Comparison of ENCODE assay signal across 3 worm cellular contexts in the genomic region with DNA sequence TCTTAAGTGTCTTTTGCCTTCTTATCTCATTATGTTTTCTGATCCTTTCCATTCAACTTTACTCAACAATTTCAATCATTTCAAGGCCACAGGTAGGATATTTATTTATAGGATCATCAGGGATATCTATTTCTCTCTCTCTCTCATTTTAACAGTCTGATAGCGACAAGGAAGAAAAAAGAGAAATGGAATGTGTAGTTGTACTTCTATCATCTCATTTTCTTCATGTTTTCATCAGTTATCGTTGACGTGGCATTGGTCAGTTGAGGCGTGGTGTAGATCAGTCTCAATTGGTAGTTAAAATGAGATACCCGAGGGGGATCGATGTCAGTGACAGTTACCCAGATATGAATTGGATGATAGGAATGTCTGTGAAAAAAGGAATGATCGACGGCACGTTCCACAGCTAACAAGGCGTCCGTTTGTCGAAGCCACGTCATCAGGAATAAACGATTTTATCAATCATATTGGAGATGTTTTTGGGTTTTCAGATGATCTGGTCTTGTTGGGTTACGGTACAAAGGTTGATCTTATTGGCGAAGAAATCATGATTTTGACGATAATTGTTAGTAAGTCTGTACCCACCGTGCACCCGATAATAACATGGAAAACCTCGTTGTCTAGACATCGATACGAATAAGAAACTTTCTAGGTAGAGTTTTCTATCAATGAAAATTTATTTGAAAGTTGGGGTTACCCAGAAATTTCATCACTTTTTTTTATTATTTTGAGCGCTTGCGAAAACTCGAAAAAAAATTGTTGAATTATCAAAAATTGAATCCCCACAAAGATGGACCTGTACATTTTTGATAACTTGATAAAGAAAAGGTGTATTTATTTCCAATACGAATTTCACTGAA.
TF ChIP-seq lines count a peak whose summit lies in the region.

No protein-coding gene starts in this region.

TF ChIP-seq in whole organism, L1 larva, 84 proteins besides CTCF, POLR2A, EP300 and RAD21 (continued from another document):
- TF ChIP-seq fkh-4 (tag; optimal IDR thresholded peaks at IDR 0.05; lab: Kevin White, UChicago; ENCODE audit: borderline replicate concordance): no peak
- peak in 1 of 2 experiments; percentile 24 for TF ChIP-seq lin-35 (GFP tag; optimal IDR thresholded peaks at IDR 0.05; lab: Kevin White, UChicago)
- peak; percentile 7 to 56 for TF ChIP-seq lsy-2 (tag; optimal IDR thresholded peaks at IDR 0.05; lab: Kevin White, UChicago)
- peak; percentile 73 for TF ChIP-seq nhr-90 (tag; optimal IDR thresholded peaks at IDR 0.05; lab: Kevin White, UChicago; ENCODE audit: poor library complexity)
- no peak for TF ChIP-seq nhr-237 (tag; optimal IDR thresholded peaks at IDR 0.05; lab: Kevin White, UChicago)
- TF ChIP-seq ztf-11 (tag; optimal IDR thresholded peaks at IDR 0.05; lab: Kevin White, UChicago): no peak
- TF ChIP-seq fkh-8 (tag; optimal IDR thresholded peaks at IDR 0.05; lab: Kevin White, UChicago): no peak
- TF ChIP-seq lin-15B (tag; optimal IDR thresholded peaks at IDR 0.05; lab: Kevin White, UChicago): no peak
- TF ChIP-seq efl-1 (optimal IDR thresholded peaks at IDR 0.05; lab: Kevin White, UChicago): peak in 1 of 2 experiments; percentile 1
- peak in 1 of 2 experiments; percentile 59 for TF ChIP-seq efl-1 (GFP tag; optimal IDR thresholded peaks at IDR 0.05 in 1 of 2; lab: Kevin White, UChicago)
- TF ChIP-seq nhr-11 (tag; optimal IDR thresholded peaks at IDR 0.05; lab: Kevin White, UChicago): no peak
- TF ChIP-seq nhr-20 (tag; optimal IDR thresholded peaks at IDR 0.05; lab: Kevin White, UChicago): peak; percentile 79
- TF ChIP-seq isw-1 (GFP tag; IDR thresholded peaks at IDR 0.05; lab: Robert Waterston, UW): no peak
- TF ChIP-seq nhr-47 (tag; optimal IDR thresholded peaks at IDR 0.05; lab: Kevin White, UChicago): peak; percentile 38
- peak; percentile 85 for TF ChIP-seq blmp-1 (tag; optimal IDR thresholded peaks at IDR 0.05; lab: Kevin White, UChicago)
- no peak for TF ChIP-seq nhr-12 (tag; optimal IDR thresholded peaks at IDR 0.05; lab: Kevin White, UChicago)
- TF ChIP-seq ceh-8 (GFP tag; optimal IDR thresholded peaks at IDR 0.05; lab: Kevin White, UChicago): no peak
- peak; percentile 16 for TF ChIP-seq vab-15 (tag; optimal IDR thresholded peaks at IDR 0.05; lab: Kevin White, UChicago)
- TF ChIP-seq mep-1 (tag; optimal IDR thresholded peaks at IDR 0.05; lab: Kevin White, UChicago): peak; percentile 20
- TF ChIP-seq sptf-1 (tag; optimal IDR thresholded peaks at IDR 0.05; lab: Kevin White, UChicago): no peak
- TF ChIP-seq mdl-1 (tag; optimal IDR thresholded peaks at IDR 0.05; lab: Kevin White, UChicago): peak in 1 of 2 experiments; percentile 34
- peak; percentile 63 for TF ChIP-seq C16A3.4 (tag; optimal IDR thresholded peaks at IDR 0.05; lab: Kevin White, UChicago)
- no peak for TF ChIP-seq ets-5 (GFP tag; IDR thresholded peaks at IDR 0.05; lab: Robert Waterston, UW)
- peak; percentile 98 for TF ChIP-seq nhr-85 (tag; lab: Kevin White, UChicago)
- TF ChIP-seq unc-130 (tag; optimal IDR thresholded peaks at IDR 0.05; lab: Kevin White, UChicago): peak; percentile 64
- peak; percentile 54 for TF ChIP-seq nhr-19 (GFP tag; conservative IDR thresholded peaks at IDR 0.05; lab: Robert Waterston, UW)

TF ChIP-seq in whole organism, L3 larva, 47 proteins besides CTCF, POLR2A, EP300 and RAD21 (continued from another document):
- TF ChIP-seq nhr-23 (tag; optimal IDR thresholded peaks at IDR 0.05; lab: Kevin White, UChicago): peak; percentile 77
- TF ChIP-seq ama-1 (optimal IDR thresholded peaks at IDR 0.05; lab: Kevin White, UChicago): peak; percentile 4
- no peak for TF ChIP-seq nhr-11 (tag; optimal IDR thresholded peaks at IDR 0.05; lab: Kevin White, UChicago)
- TF ChIP-seq fkh-10 (GFP tag; optimal IDR thresholded peaks at IDR 0.05; lab: Kevin White, UChicago): no peak
- TF ChIP-seq egl-5 (tag; optimal IDR thresholded peaks at IDR 0.05; lab: Kevin White, UChicago): no peak
- no peak for TF ChIP-seq ZK546.5 (tag; optimal IDR thresholded peaks at IDR 0.05; lab: Kevin White, UChicago)
- TF ChIP-seq snpc-4 (tag; optimal IDR thresholded peaks at IDR 0.05; lab: Kevin White, UChicago): no peak
- TF ChIP-seq nhr-77 (tag; optimal IDR thresholded peaks at IDR 0.05; lab: Kevin White, UChicago): no peak
- no peak for TF ChIP-seq eor-1 (tag; optimal IDR thresholded peaks at IDR 0.05; lab: Kevin White, UChicago)
- no peak for TF ChIP-seq ceh-9 (tag; optimal IDR thresholded peaks at IDR 0.05; lab: Kevin White, UChicago)
- no peak for TF ChIP-seq nfya-1 (tag; optimal IDR thresholded peaks at IDR 0.05; lab: Kevin White, UChicago; ENCODE audit: insufficient read depth)
- no peak for TF ChIP-seq ceh-16 (tag; optimal IDR thresholded peaks at IDR 0.05; lab: Kevin White, UChicago)
- TF ChIP-seq nhr-67 (tag; optimal IDR thresholded peaks at IDR 0.05; lab: Kevin White, UChicago): no peak
- TF ChIP-seq unc-39 (tag; optimal IDR thresholded peaks at IDR 0.05; lab: Kevin White, UChicago): no peak
- TF ChIP-seq sea-2 (GFP tag; optimal IDR thresholded peaks at IDR 0.05; lab: Kevin White, UChicago): no peak
- no peak for TF ChIP-seq skn-1 (tag; optimal IDR thresholded peaks at IDR 0.05; lab: Kevin White, UChicago)
- TF ChIP-seq nhr-43 (tag; optimal IDR thresholded peaks at IDR 0.05; lab: Kevin White, UChicago; ENCODE audit: poor library complexity, severe bottlenecking): peak; percentile 63
- TF ChIP-seq hmg-11 (tag; optimal IDR thresholded peaks at IDR 0.05; lab: Kevin White, UChicago): no peak
- no peak for TF ChIP-seq egl-27 (tag; optimal IDR thresholded peaks at IDR 0.05; lab: Kevin White, UChicago)
- no peak for TF ChIP-seq jun-1 (tag; optimal IDR thresholded peaks at IDR 0.05; lab: Kevin White, UChicago)
- no peak for TF ChIP-seq elt-2 (tag; optimal IDR thresholded peaks at IDR 0.05; lab: Kevin White, UChicago)
- no peak for TF ChIP-seq unc-62 (GFP tag; optimal IDR thresholded peaks at IDR 0.05; lab: Kevin White, UChicago)
- no peak for TF ChIP-seq nhr-12 (tag; optimal IDR thresholded peaks at IDR 0.05; lab: Kevin White, UChicago)
- TF ChIP-seq elt-3 (tag; optimal IDR thresholded peaks at IDR 0.05; lab: Kevin White, UChicago): peak; percentile 52 to 84 (median 84)
- TF ChIP-seq ztf-11 (tag; optimal IDR thresholded peaks at IDR 0.05; lab: Kevin White, UChicago): no peak
- no peak for TF ChIP-seq daf-12 (tag; optimal IDR thresholded peaks at IDR 0.05; lab: Kevin White, UChicago)
- TF ChIP-seq ztf-4 (tag; optimal IDR thresholded peaks at IDR 0.05; lab: Kevin White, UChicago): no peak
- TF ChIP-seq fkh-2 (tag; optimal IDR thresholded peaks at IDR 0.05; lab: Kevin White, UChicago): no peak

TF ChIP-seq in whole organism, L4 larva, 104 proteins besides CTCF, POLR2A, EP300 and RAD21 (continued from another document):
- TF ChIP-seq dmd-6 (GFP tag; IDR thresholded peaks at IDR 0.05; lab: Robert Waterston, UW): no peak
- TF ChIP-seq saeg-2 (GFP tag; IDR thresholded peaks at IDR 0.05; lab: Robert Waterston, UW): no peak
- no peak for TF ChIP-seq pha-4 (GFP tag; IDR thresholded peaks at IDR 0.05; lab: Robert Waterston, UW)
- no peak for TF ChIP-seq pha-4 (tag; optimal IDR thresholded peaks at IDR 0.05; lab: Kevin White, UChicago)
- no peak for TF ChIP-seq mdt-29 (GFP tag; IDR thresholded peaks at IDR 0.05; lab: Robert Waterston, UW)
- TF ChIP-seq tra-1 (GFP tag; IDR thresholded peaks at IDR 0.05; lab: Robert Waterston, UW): no peak
- no peak for TF ChIP-seq lsy-2 (tag; optimal IDR thresholded peaks at IDR 0.05; lab: Kevin White, UChicago)
- TF ChIP-seq cey-2 (tag; optimal IDR thresholded peaks at IDR 0.05; lab: Kevin White, UChicago; ENCODE audit: borderline replicate concordance, insufficient read depth): no peak
- TF ChIP-seq mes-2 (tag; optimal IDR thresholded peaks at IDR 0.05; lab: Kevin White, UChicago; ENCODE audit: poor library complexity, severe bottlenecking): no peak
- peak; percentile 41 for TF ChIP-seq hlh-11 (tag; optimal IDR thresholded peaks at IDR 0.05; lab: Kevin White, UChicago)
- no peak for TF ChIP-seq nhr-237 (tag; optimal IDR thresholded peaks at IDR 0.05; lab: Kevin White, UChicago)
- TF ChIP-seq mxl-2 (GFP tag; conservative IDR thresholded peaks at IDR 0.05; lab: Robert Waterston, UW): no peak
- peak; percentile 46 for TF ChIP-seq nhr-6 (tag; optimal IDR thresholded peaks at IDR 0.05; lab: Kevin White, UChicago)
- TF ChIP-seq F44E2.7 (GFP tag; IDR thresholded peaks at IDR 0.05; lab: Robert Waterston, UW): no peak
- no peak for TF ChIP-seq spr-3 (GFP tag; optimal IDR thresholded peaks at IDR 0.05; lab: Kevin White, UChicago)
- TF ChIP-seq T20F7.1 (GFP tag; optimal IDR thresholded peaks at IDR 0.05; lab: Kevin White, UChicago): no peak
- TF ChIP-seq nhr-48 (tag; optimal IDR thresholded peaks at IDR 0.05; lab: Kevin White, UChicago): peak; percentile 33
- TF ChIP-seq zfp-2 (tag; optimal IDR thresholded peaks at IDR 0.05; lab: Kevin White, UChicago): no peak
- no peak for TF ChIP-seq ceh-44 (GFP tag; IDR thresholded peaks at IDR 0.05; lab: Robert Waterston, UW)
- no peak for TF ChIP-seq madf-9 (GFP tag; conservative IDR thresholded peaks at IDR 0.05; lab: Robert Waterston, UW)
- no peak for TF ChIP-seq egl-43 (GFP tag; IDR thresholded peaks at IDR 0.05; lab: Robert Waterston, UW)
- no peak for TF ChIP-seq lin-29 (GFP tag; IDR thresholded peaks at IDR 0.05; lab: Robert Waterston, UW)
- no peak for TF ChIP-seq vab-7 (GFP tag; IDR thresholded peaks at IDR 0.05; lab: Robert Waterston, UW)
- peak; percentile 69 for TF ChIP-seq ama-1 (optimal IDR thresholded peaks at IDR 0.05; lab: Kevin White, UChicago)
- no peak for TF ChIP-seq lir-3 (tag; optimal IDR thresholded peaks at IDR 0.05; lab: Kevin White, UChicago)
- TF ChIP-seq lin-38 (GFP tag; IDR thresholded peaks at IDR 0.05; lab: Robert Waterston, UW): no peak
- no peak for TF ChIP-seq hif-1 (tag; optimal IDR thresholded peaks at IDR 0.05; lab: Kevin White, UChicago)
- TF ChIP-seq unc-62 (GFP tag; optimal IDR thresholded peaks at IDR 0.05 in 1 of 2; lab: Kevin White, UChicago): peak in 1 of 2 experiments; percentile 88
- no peak for TF ChIP-seq unc-62 (tag; optimal IDR thresholded peaks at IDR 0.05; lab: Kevin White, UChicago)
- TF ChIP-seq php-3 (GFP tag; IDR thresholded peaks at IDR 0.05; lab: Robert Waterston, UW): no peak
- TF ChIP-seq tag-97 (GFP tag; IDR thresholded peaks at IDR 0.05; lab: Robert Waterston, UW): no peak
- TF ChIP-seq spr-1 (tag; optimal IDR thresholded peaks at IDR 0.05; lab: Kevin White, UChicago): no peak
- no peak for TF ChIP-seq ceh-28 (tag; optimal IDR thresholded peaks at IDR 0.05; lab: Kevin White, UChicago)
